Fruit fly (Drosophila melanogaster): ENCODE data around the gene rau.

Gene rau

dm6 chr2L:5879363-5879934 lies at the start of gene rau:
Gene rau (minus strand): TSS chr2L:5879498.
- no peak for TF ChIP-seq EcR (GFP tag; optimal IDR thresholded peaks at IDR 0.05)
- no peak for TF ChIP-seq usp (GFP tag; optimal IDR thresholded peaks at IDR 0.05)
- no peak for TF ChIP-seq pan (optimal IDR thresholded peaks at IDR 0.05)
- no peak for TF ChIP-seq psq (optimal IDR thresholded peaks at IDR 0.05)
- TF ChIP-seq CG8478 (optimal IDR thresholded peaks at IDR 0.05) = no peak
- no peak for TF ChIP-seq Dll (optimal IDR thresholded peaks at IDR 0.05)

dm6 chr2L:5927363-5927762 lies 48.1 kb upstream of the rau start:
- no peak for TF ChIP-seq EcR (GFP tag; optimal IDR thresholded peaks at IDR 0.05)
- TF ChIP-seq CG8478 (optimal IDR thresholded peaks at IDR 0.05) = no peak
- TF ChIP-seq Dll (optimal IDR thresholded peaks at IDR 0.05) = no peak
- no peak for TF ChIP-seq usp (GFP tag; optimal IDR thresholded peaks at IDR 0.05)
- no peak for TF ChIP-seq psq (optimal IDR thresholded peaks at IDR 0.05)
- no peak for TF ChIP-seq pan (optimal IDR thresholded peaks at IDR 0.05)

DNA sequence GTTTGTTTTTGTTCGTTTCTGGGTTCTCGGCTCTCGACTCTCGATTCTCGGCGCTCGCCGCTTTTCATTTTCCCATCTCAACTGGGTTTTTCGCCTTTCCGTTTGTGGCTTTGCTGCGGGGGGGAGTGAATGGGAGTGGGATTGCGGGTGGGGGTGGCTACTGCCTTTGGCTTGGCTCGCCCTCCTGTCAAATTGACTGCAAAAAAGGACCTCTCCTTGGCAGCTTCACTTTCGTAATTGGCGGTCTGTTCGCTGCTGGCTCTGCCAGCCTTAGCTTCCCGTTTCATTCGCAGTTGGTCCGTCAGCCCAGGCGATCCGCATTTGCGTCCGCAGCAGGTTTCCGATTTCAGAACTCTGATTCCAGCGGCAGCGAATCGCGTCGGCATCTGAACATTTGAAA lies 46.3 kb upstream of the rau start, which contains the start of gene dsf:
Gene dsf, plus strand, starts transcription at position 301 of the 400 bp plus-strand sequence.
- TF ChIP-seq pan (optimal IDR thresholded peaks at IDR 0.05) = no peak
- TF ChIP-seq Dll (optimal IDR thresholded peaks at IDR 0.05) = no peak
- TF ChIP-seq usp (GFP tag; optimal IDR thresholded peaks at IDR 0.05) = no peak
- no peak for TF ChIP-seq CG8478 (optimal IDR thresholded peaks at IDR 0.05)
- TF ChIP-seq psq (optimal IDR thresholded peaks at IDR 0.05) = no peak
- TF ChIP-seq EcR (GFP tag; optimal IDR thresholded peaks at IDR 0.05) = no peak

dm6 chr2L:5925164-5925563 lies 45.9 kb upstream of the rau start:
- TF ChIP-seq EcR (GFP tag; optimal IDR thresholded peaks at IDR 0.05) = no peak
- TF ChIP-seq pan (optimal IDR thresholded peaks at IDR 0.05) = no peak
- no peak for TF ChIP-seq psq (optimal IDR thresholded peaks at IDR 0.05)

dm6 chr2L:5923603-5924138 lies 44.4 kb upstream of the rau start, which contains the start of gene CG9016:
Gene CG9016 (minus strand): TSS chr2L:5923653.
- TF ChIP-seq pan (optimal IDR thresholded peaks at IDR 0.05) (no peak), Dll (optimal IDR thresholded peaks at IDR 0.05) (no peak), psq (optimal IDR thresholded peaks at IDR 0.05) (no peak), usp (GFP tag; optimal IDR thresholded peaks at IDR 0.05) (no peak), EcR (GFP tag; optimal IDR thresholded peaks at IDR 0.05) (no peak), CG8478 (optimal IDR thresholded peaks at IDR 0.05) (no peak)

dm6 chr2L:5910189-5910588 lies 30.9 kb upstream of the rau start, which contains the start of gene CG14000:
Gene CG14000 (minus strand): TSS chr2L:5910289.
- TF ChIP-seq pan (optimal IDR thresholded peaks at IDR 0.05) = no peak
- TF ChIP-seq usp (GFP tag; optimal IDR thresholded peaks at IDR 0.05) = no peak
- TF ChIP-seq Dll (optimal IDR thresholded peaks at IDR 0.05) = no peak
- TF ChIP-seq psq (optimal IDR thresholded peaks at IDR 0.05) = no peak
- TF ChIP-seq EcR (GFP tag; optimal IDR thresholded peaks at IDR 0.05) = no peak
- TF ChIP-seq CG8478 (optimal IDR thresholded peaks at IDR 0.05) = no peak

DNA sequence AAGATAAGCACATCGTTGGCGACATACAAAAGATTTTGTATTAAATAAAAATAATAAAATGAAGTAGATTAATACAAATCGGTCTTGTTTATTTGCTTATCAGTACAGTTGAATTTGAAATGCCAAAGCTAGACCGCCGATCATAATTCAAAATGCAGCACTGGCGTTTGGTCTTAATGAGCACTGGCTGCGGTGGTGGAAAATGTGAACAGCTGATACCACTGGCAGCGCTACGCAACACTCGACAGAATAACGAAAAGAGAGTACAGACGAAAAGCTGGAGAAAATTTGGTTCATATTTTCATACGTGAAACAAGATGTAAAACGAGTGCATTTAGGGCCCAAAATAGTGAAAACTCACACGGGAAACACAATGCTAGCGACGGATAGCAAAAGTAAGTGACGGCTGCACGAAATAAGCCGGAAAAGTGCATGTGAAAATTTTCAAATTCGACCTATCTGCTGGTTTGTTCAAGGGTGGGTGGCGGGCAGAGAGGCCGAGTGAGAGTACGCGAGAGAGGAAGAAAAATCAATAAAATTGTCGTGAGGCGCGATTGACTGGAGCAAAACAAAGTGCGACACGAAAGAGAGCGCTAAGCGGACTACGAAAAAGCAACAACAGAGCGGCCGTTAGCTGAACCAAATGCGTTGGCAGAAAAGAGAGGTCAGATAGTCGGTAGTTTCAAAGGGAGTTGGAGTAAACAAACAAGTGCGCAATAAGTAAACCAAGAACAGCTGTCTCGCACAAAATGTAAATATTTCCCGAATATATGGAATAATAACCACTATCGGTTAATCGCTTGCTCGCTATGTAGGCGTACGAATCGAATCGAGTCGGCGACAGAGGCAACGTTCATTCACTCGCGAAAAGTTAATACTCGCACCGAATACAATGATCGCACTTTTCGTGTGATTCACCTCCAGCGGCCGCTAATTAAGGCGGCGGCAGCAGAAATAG lies 27.9 kb upstream of the rau start, which contains the start of gene bchs:
Gene bchs, plus strand, starts transcription at position 277 of the 958 bp plus-strand sequence.
- TF ChIP-seq Dll (optimal IDR thresholded peaks at IDR 0.05) (peak; percentile 76), psq (optimal IDR thresholded peaks at IDR 0.05) (peak; percentile 42), pan (optimal IDR thresholded peaks at IDR 0.05) (no peak)

- no peak for TF ChIP-seq pan (optimal IDR thresholded peaks at IDR 0.05)
- no peak for TF ChIP-seq psq (optimal IDR thresholded peaks at IDR 0.05)
- no peak for TF ChIP-seq EcR (GFP tag; optimal IDR thresholded peaks at IDR 0.05)
- TF ChIP-seq usp (GFP tag; optimal IDR thresholded peaks at IDR 0.05) = no peak
- TF ChIP-seq CG8478 (optimal IDR thresholded peaks at IDR 0.05) = no peak
- no peak for TF ChIP-seq Dll (optimal IDR thresholded peaks at IDR 0.05)
Observed at dm6 chr2L:5904585-5904984, 25.3 kb upstream of the rau start, which contains the start of gene CG9021. Gene CG9021 (minus strand): TSS chr2L:5904689.

- TF ChIP-seq Dll (optimal IDR thresholded peaks at IDR 0.05) (no peak), psq (optimal IDR thresholded peaks at IDR 0.05) (no peak), EcR (GFP tag; optimal IDR thresholded peaks at IDR 0.05) (no peak), CG8478 (optimal IDR thresholded peaks at IDR 0.05) (no peak), usp (GFP tag; optimal IDR thresholded peaks at IDR 0.05) (no peak)
Observed at dm6 chr2L:5902898-5903297, 23.6 kb upstream of the rau start.

dm6 chr2L:5901553-5901952 lies 22.3 kb upstream of the rau start:
- TF ChIP-seq psq (optimal IDR thresholded peaks at IDR 0.05) (no peak), pan (optimal IDR thresholded peaks at IDR 0.05) (no peak)

- no peak for TF ChIP-seq usp (GFP tag; optimal IDR thresholded peaks at IDR 0.05)
- TF ChIP-seq Dll (optimal IDR thresholded peaks at IDR 0.05) = no peak
- no peak for TF ChIP-seq pan (optimal IDR thresholded peaks at IDR 0.05)
- TF ChIP-seq EcR (GFP tag; optimal IDR thresholded peaks at IDR 0.05) = no peak
- TF ChIP-seq psq (optimal IDR thresholded peaks at IDR 0.05) = no peak
- TF ChIP-seq CG8478 (optimal IDR thresholded peaks at IDR 0.05) = no peak
Observed at dm6 chr2L:5899170-5899708, 19.9 kb upstream of the rau start.

- TF ChIP-seq EcR (GFP tag; optimal IDR thresholded peaks at IDR 0.05) (no peak), CG8478 (optimal IDR thresholded peaks at IDR 0.05) (no peak), pan (optimal IDR thresholded peaks at IDR 0.05) (no peak), Dll (optimal IDR thresholded peaks at IDR 0.05) (no peak), psq (optimal IDR thresholded peaks at IDR 0.05) (no peak), usp (GFP tag; optimal IDR thresholded peaks at IDR 0.05) (no peak)
Observed at dm6 chr2L:5894533-5894932, 15.2 kb upstream of the rau start.
